Fruit fly (Drosophila melanogaster): ENCODE measurements around the gene CG14050.

The CG14050 gene

dm6 chrX:2344370-2344769 lies 18.4 kb upstream of the CG14050 start, which contains the start of gene mRpL14:
Gene mRpL14 (minus strand): TSS chrX:2344649.
- no peak for TF ChIP-seq tai (GFP tag; optimal IDR thresholded peaks at IDR 0.05)
- TF ChIP-seq Dfd (GFP tag; optimal IDR thresholded peaks at IDR 0.05) = no peak
- TF ChIP-seq usp (GFP tag; optimal IDR thresholded peaks at IDR 0.05) = no peak
- no peak for TF ChIP-seq pan (optimal IDR thresholded peaks at IDR 0.05)
- TF ChIP-seq Vsx2 (GFP tag; optimal IDR thresholded peaks at IDR 0.05; ENCODE audit: partially characterized antibody) = no peak
- no peak for TF ChIP-seq sv (GFP tag; optimal IDR thresholded peaks at IDR 0.05)
- no peak for TF ChIP-seq fru (GFP tag; optimal IDR thresholded peaks at IDR 0.05)
- TF ChIP-seq Dif (GFP tag; optimal IDR thresholded peaks at IDR 0.05; ENCODE audit: partially characterized antibody) = no peak
- no peak for TF ChIP-seq foxo (GFP tag; optimal IDR thresholded peaks at IDR 0.05)
- no peak for TF ChIP-seq CG32264 (GFP tag; optimal IDR thresholded peaks at IDR 0.05)
- no peak for TF ChIP-seq h (GFP tag; optimal IDR thresholded peaks at IDR 0.05)
- TF ChIP-seq Hr78 (GFP tag; optimal IDR thresholded peaks at IDR 0.05) = no peak
- no peak for TF ChIP-seq CrebA (GFP tag; optimal IDR thresholded peaks at IDR 0.05; ENCODE audit: borderline replicate concordance)

- TF ChIP-seq psq (GFP tag; optimal IDR thresholded peaks at IDR 0.05) (no peak), h (GFP tag; optimal IDR thresholded peaks at IDR 0.05) (no peak), foxo (GFP tag; optimal IDR thresholded peaks at IDR 0.05) (no peak), HLH106 (tag; optimal IDR thresholded peaks at IDR 0.05) (no peak), N (GFP tag; optimal IDR thresholded peaks at IDR 0.05) (no peak), Myc (optimal IDR thresholded peaks at IDR 0.05) (peak; percentile 33), Rel (GFP tag; optimal IDR thresholded peaks at IDR 0.05) (no peak), Rel (tag; optimal IDR thresholded peaks at IDR 0.05) (peak; percentile 31), Sp1 (GFP tag; optimal IDR thresholded peaks at IDR 0.05) (peak; percentile 13), CG9705 (GFP tag; optimal IDR thresholded peaks at IDR 0.05) (no peak)
These were observed 14.2 kb upstream of the CG14050 start for dm6 chrX:2340009-2340733.

DNA sequence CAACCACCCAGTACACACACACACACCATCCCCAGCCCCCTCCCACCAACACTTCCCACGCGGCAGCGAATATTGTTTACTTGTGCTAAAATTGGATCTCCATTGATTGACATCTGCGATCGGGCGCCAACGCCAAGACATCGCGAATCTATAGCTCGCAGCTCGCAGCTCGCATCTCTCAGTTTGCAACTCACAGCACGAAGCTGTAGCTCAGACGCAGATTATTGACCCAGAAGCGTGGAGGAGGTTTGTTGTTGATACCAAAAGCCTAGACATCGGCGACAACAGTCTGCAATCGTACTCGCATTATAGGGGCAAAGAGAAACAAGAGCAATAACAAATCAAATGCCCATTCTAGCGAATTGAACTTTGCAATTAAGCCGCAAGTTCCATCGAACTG lies 11.2 kb upstream of the CG14050 start:
- TF ChIP-seq Jra (GFP tag; optimal IDR thresholded peaks at IDR 0.05) (no peak), lola (GFP tag; optimal IDR thresholded peaks at IDR 0.05) (no peak), Rel (GFP tag; optimal IDR thresholded peaks at IDR 0.05) (no peak), Rel (tag; optimal IDR thresholded peaks at IDR 0.05) (peak; percentile 5), fru (GFP tag; optimal IDR thresholded peaks at IDR 0.05) (no peak)

DNA sequence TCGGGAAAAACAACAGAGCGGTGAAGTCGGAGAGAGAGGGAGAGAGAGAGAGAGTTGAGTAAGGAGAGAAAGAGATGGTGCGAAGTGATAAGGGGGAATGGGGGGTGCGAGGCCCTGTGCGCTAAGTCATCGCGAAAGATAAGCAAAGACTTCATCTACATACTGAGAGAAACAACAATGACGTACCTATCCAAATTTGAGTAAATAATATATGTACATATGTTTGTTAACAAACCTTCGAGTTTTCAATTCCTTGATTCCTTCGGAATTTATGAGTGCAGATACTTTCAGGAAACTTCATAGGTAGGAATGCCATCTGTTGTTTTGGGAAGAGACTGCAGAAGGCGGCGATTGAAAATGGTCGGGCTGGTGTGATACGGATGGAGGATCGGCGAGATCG lies 10.4 kb upstream of the CG14050 start:
- TF ChIP-seq sage (GFP tag; optimal IDR thresholded peaks at IDR 0.05) = no peak
- peak; percentile 50 for TF ChIP-seq Hnf4 (GFP tag; optimal IDR thresholded peaks at IDR 0.05)
- no peak for TF ChIP-seq usp (GFP tag; optimal IDR thresholded peaks at IDR 0.05)
- peak; percentile 9 for TF ChIP-seq Dif (GFP tag; optimal IDR thresholded peaks at IDR 0.05; ENCODE audit: partially characterized antibody)
- TF ChIP-seq Dfd (GFP tag; optimal IDR thresholded peaks at IDR 0.05) = no peak
- TF ChIP-seq h (GFP tag; optimal IDR thresholded peaks at IDR 0.05) = peak; percentile 39
- TF ChIP-seq fru (GFP tag; optimal IDR thresholded peaks at IDR 0.05) = peak; percentile 63
- no peak for TF ChIP-seq Hr83 (GFP tag; optimal IDR thresholded peaks at IDR 0.05; ENCODE audit: poor library complexity, severe bottlenecking)
- no peak for TF ChIP-seq GATAd (GFP tag; optimal IDR thresholded peaks at IDR 0.05)
- no peak for TF ChIP-seq woc (GFP tag; optimal IDR thresholded peaks at IDR 0.05)
- TF ChIP-seq foxo (GFP tag; optimal IDR thresholded peaks at IDR 0.05) = peak in 1 of 2 experiments; percentile 48
- peak; percentile 51 for TF ChIP-seq HLH106 (tag; optimal IDR thresholded peaks at IDR 0.05)
- TF ChIP-seq psq (GFP tag; optimal IDR thresholded peaks at IDR 0.05) = peak; percentile 18
- no peak for TF ChIP-seq CrebA (GFP tag; optimal IDR thresholded peaks at IDR 0.05; ENCODE audit: borderline replicate concordance)
- peak; percentile 30 for TF ChIP-seq dmrt93B (GFP tag; optimal IDR thresholded peaks at IDR 0.05)
- peak; percentile 55 for TF ChIP-seq ey (GFP tag; optimal IDR thresholded peaks at IDR 0.05)
- no peak for TF ChIP-seq Vsx2 (GFP tag; optimal IDR thresholded peaks at IDR 0.05; ENCODE audit: partially characterized antibody)
- TF ChIP-seq Sp1 (GFP tag; optimal IDR thresholded peaks at IDR 0.05) = peak; percentile 32
- peak; percentile 46 for TF ChIP-seq br (GFP tag; optimal IDR thresholded peaks at IDR 0.05)

DNA sequence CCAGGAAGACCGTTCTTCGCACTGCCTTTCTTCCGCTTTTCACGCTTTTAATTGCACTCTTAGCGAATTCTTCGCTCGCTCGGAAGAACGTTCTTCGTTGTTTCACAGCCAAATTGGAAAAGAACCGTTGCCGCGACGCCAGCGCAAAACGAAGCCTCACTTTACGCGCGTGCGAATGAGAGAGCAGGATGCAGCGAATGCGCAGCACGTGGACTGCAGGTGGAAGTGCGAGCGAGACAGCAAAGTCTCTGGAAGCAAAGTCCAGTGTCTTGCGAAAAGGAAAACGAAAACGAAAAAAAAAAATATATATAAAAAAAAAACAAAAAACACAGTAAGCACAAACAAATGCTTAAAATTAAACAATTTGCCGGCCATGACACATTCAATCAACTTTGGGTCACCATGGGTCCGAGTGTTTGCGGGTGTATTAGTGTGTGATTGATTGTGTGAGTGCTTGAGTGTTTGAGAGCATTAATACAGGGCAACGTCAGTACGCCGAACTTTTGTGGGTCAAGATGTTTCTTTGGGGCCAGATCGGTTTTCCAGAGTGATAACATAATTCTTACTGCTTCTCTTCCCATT lies 8.6 kb upstream of the CG14050 start, which contains the start of gene Ilp6:
Gene Ilp6, minus strand, starts transcription at position 103 of the 582 bp plus-strand sequence.
- TF ChIP-seq Hnf4 (GFP tag; optimal IDR thresholded peaks at IDR 0.05) (peak; percentile 87), Rel (GFP tag; optimal IDR thresholded peaks at IDR 0.05) (peak; percentile 54), Rel (tag; optimal IDR thresholded peaks at IDR 0.05) (peak; percentile 48), foxo (GFP tag; optimal IDR thresholded peaks at IDR 0.05) (no peak), h (GFP tag; optimal IDR thresholded peaks at IDR 0.05) (peak; percentile 20), Sp1 (GFP tag; optimal IDR thresholded peaks at IDR 0.05) (peak; percentile 19)

All from whole organism, wandering third instar larva.